Worm (Caenorhabditis elegans) whole organism, young adult: ENCODE measurements around the gene tmem-135.

Experiments
- B0336.3 ChIP-seq: fragments of 200-800 bp; sonication (Bioruptor generic); IDR thresholded peaks from 2 replicates; pipeline ENCODE4 v1.3.6; 2022; ENCODE audit warnings: missing genetic modification characterization, missing compliant biosample characterization
- F37B4.10 ChIP-seq: fragments of 200-800 bp; sonication (Bioruptor generic); IDR thresholded peaks from 2 replicates; pipeline ENCODE4 v1.3.6; 2022; ENCODE audit warnings: missing genetic modification characterization, missing compliant biosample characterization
- F55B11.4 ChIP-seq: sonication (generic microtip); optimal IDR thresholded peaks from 2 replicates; lab custom pipeline; 2016; ENCODE audit warnings: missing compliant biosample characterization, missing genetic modification characterization, borderline replicate concordance; ENCODE audit not compliant: insufficient read depth
- K11D2.4 ChIP-seq: fragments of 200-800 bp; sonication (Bioruptor generic); IDR thresholded peaks from 2 replicates; pipeline ENCODE4 v1.3.6; 2022; ENCODE audit warnings: missing genetic modification reagents, missing genetic modification characterization, missing compliant biosample characterization
- Y95B8A.8 ChIP-seq: fragments of 200-800 bp; sonication (Bioruptor generic); IDR thresholded peaks from 2 replicates; pipeline ENCODE4 v1.3.6; 2022; ENCODE audit warnings: missing genetic modification reagents, missing genetic modification characterization, missing compliant biosample characterization
- ZK185.1 ChIP-seq: sonication (generic microtip); optimal IDR thresholded peaks from 2 replicates; lab custom pipeline; 2016; ENCODE audit warnings: mild to moderate bottlenecking, missing genetic modification characterization, missing compliant biosample characterization; ENCODE audit not compliant: poor library complexity, severe bottlenecking
- aptf-2 ChIP-seq: fragments of 200-800 bp; sonication (Bioruptor generic); conservative IDR thresholded peaks from 2 replicates; pipeline ENCODE4 v1.3.6; 2022; ENCODE audit warnings: missing genetic modification reagents, missing genetic modification characterization, missing compliant biosample characterization
- aptf-3 ChIP-seq: fragments of 200-800 bp; sonication (Bioruptor generic); IDR thresholded peaks from 2 replicates; pipeline ENCODE4 v1.3.6; 2022; ENCODE audit warnings: missing genetic modification characterization, missing compliant biosample characterization
- atf-7 ChIP-seq: sonication (generic microtip); optimal IDR thresholded peaks from 2 replicates; lab custom pipeline; 2017; ENCODE audit warnings: mild to moderate bottlenecking, missing genetic modification characterization, missing compliant biosample characterization
- athp-1 ChIP-seq: sonication (generic microtip); optimal IDR thresholded peaks from 2 replicates; lab custom pipeline; 2017; ENCODE audit warnings: mild to moderate bottlenecking, missing genetic modification characterization, missing compliant biosample characterization
- bed-1 ChIP-seq: fragments of 200-800 bp; sonication (Bioruptor generic); IDR thresholded peaks from 2 replicates; pipeline ENCODE4 v1.3.6; 2022; ENCODE audit warnings: missing genetic modification reagents, missing genetic modification characterization, missing compliant biosample characterization
- ceh-91 ChIP-seq: fragments of 200-800 bp; sonication (Bioruptor generic); IDR thresholded peaks from 2 replicates; pipeline ENCODE4 v1.3.6; 2022; ENCODE audit warnings: missing genetic modification reagents, missing genetic modification characterization, missing compliant biosample characterization
- die-1 ChIP-seq: sonication (generic microtip); optimal IDR thresholded peaks from 2 replicates; lab custom pipeline; 2016; ENCODE audit warnings: missing genotype, mild to moderate bottlenecking, missing genetic modification characterization, missing compliant biosample characterization
- dpl-1 ChIP-seq: fragments of 150-350 bp; optimal IDR thresholded peaks from 2 replicates; lab custom pipeline; 2014; ENCODE audit warnings: missing biosample characterization, missing genetic modification reagents, missing genetic modification characterization
- efl-1 ChIP-seq: fragments of 150-350 bp; optimal IDR thresholded peaks from 2 replicates; lab custom pipeline; 2014; ENCODE audit warnings: missing biosample characterization, missing genetic modification reagents, missing genetic modification characterization
- egl-18 ChIP-seq: fragments of 200-800 bp; sonication (Bioruptor generic); IDR thresholded peaks from 2 replicates; pipeline ENCODE4 v1.3.6; 2022; ENCODE audit warnings: missing genetic modification reagents, missing genetic modification characterization, missing compliant biosample characterization
- him-1 ChIP-seq: sonication (generic microtip); optimal IDR thresholded peaks from 2 replicates; lab custom pipeline; 2016; ENCODE audit warnings: missing genotype, missing genetic modification reagents, missing genetic modification characterization, missing compliant biosample characterization
- let-526 ChIP-seq: fragments of 200-800 bp; sonication (Bioruptor generic); IDR thresholded peaks from 2 replicates; pipeline ENCODE4 v1.3.6; 2022; ENCODE audit warnings: missing genetic modification reagents, missing genetic modification characterization, missing compliant biosample characterization
- lin-35 ChIP-seq, 3 experiments: fragments of 150-350 bp in 2 of 3; sonication (generic microtip) in 1 of 3; optimal IDR thresholded peaks; 2 replicates each; lab custom pipeline; 2014 to 2018; ENCODE audit warnings: missing biosample characterization in 3 of 3, missing genetic modification characterization in 3 of 3, missing genetic modification reagents in 3 of 3
- lin-54 ChIP-seq: fragments of 200-800 bp; sonication (Bioruptor generic); optimal IDR thresholded peaks from 2 replicates; lab custom pipeline; 2018; ENCODE audit warnings: mild to moderate bottlenecking, missing genetic modification characterization, missing compliant biosample characterization
- madf-3 ChIP-seq: fragments of 200-800 bp; sonication (Bioruptor generic); IDR thresholded peaks from 2 replicates; pipeline ENCODE4 v1.3.6; 2022; ENCODE audit warnings: missing genetic modification reagents, missing genetic modification characterization, missing compliant biosample characterization
- madf-6 ChIP-seq: fragments of 200-800 bp; sonication (Bioruptor generic); IDR thresholded peaks from 2 replicates; pipeline ENCODE4 v1.3.6; 2022; ENCODE audit warnings: missing genetic modification reagents, missing genetic modification characterization, missing compliant biosample characterization
- madf-8 ChIP-seq: fragments of 200-800 bp; sonication (Bioruptor generic); conservative IDR thresholded peaks from 2 replicates; pipeline ENCODE4 v1.3.6; 2022; ENCODE audit warnings: missing genetic modification reagents, missing genetic modification characterization, missing compliant biosample characterization
- nfya-1 ChIP-seq: sonication (generic microtip); optimal IDR thresholded peaks from 2 replicates; lab custom pipeline; 2017; ENCODE audit warnings: antibody characterized with exemption, missing compliant biosample characterization, missing genetic modification characterization, borderline replicate concordance; ENCODE audit not compliant: insufficient read depth
- nfyb-1 ChIP-seq: fragments of 200-800 bp; sonication (Bioruptor generic); IDR thresholded peaks from 2 replicates; pipeline ENCODE4 v1.3.6; 2022; ENCODE audit warnings: missing genetic modification reagents, missing genetic modification characterization, missing compliant biosample characterization
- rec-8 ChIP-seq, 2 experiments: sonication (generic microtip); optimal IDR thresholded peaks; 2 replicates each; lab custom pipeline; 2016; ENCODE audit warnings: mild to moderate bottlenecking in 2 of 2, missing genetic modification characterization in 2 of 2, missing genetic modification reagents in 2 of 2, missing genotype in 2 of 2, missing biosample characterization in 1 of 2, missing compliant biosample characterization in 1 of 2, moderate library complexity in 1 of 2
- sdz-38 ChIP-seq: sonication (generic microtip); optimal IDR thresholded peaks from 2 replicates; lab custom pipeline; 2016; ENCODE audit warnings: missing genotype, missing genetic modification characterization, missing compliant biosample characterization
- snpc-1.1 ChIP-seq: sonication (generic microtip); optimal IDR thresholded peaks from 2 replicates; lab custom pipeline; 2017; ENCODE audit warnings: missing genetic modification characterization, mild to moderate bottlenecking, missing compliant biosample characterization, antibody characterized with exemption, moderate library complexity, missing genotype, missing genetic modification reagents; ENCODE audit not compliant: insufficient read depth
- somi-1 ChIP-seq: fragments of 200-800 bp; sonication (Bioruptor generic); optimal IDR thresholded peaks from 2 replicates; lab custom pipeline; 2018; ENCODE audit warnings: mild to moderate bottlenecking, missing genetic modification characterization, missing compliant biosample characterization
- sptf-2 ChIP-seq: fragments of 200-800 bp; sonication (Bioruptor generic); optimal IDR thresholded peaks from 2 replicates; lab custom pipeline; 2018; ENCODE audit warnings: mild to moderate bottlenecking, missing genetic modification characterization, missing compliant biosample characterization
- tbx-9 ChIP-seq: sonication (generic microtip); optimal IDR thresholded peaks from 2 replicates; lab custom pipeline; 2016; ENCODE audit warnings: borderline replicate concordance, missing genetic modification characterization, inconsistent platforms, missing compliant biosample characterization
- unc-130 ChIP-seq: sonication (generic microtip); optimal IDR thresholded peaks from 2 replicates; lab custom pipeline; 2016; ENCODE audit warnings: missing genetic modification reagents, missing genetic modification characterization, missing compliant biosample characterization
- zfh-2 ChIP-seq: fragments of 200-800 bp; sonication (Bioruptor generic); conservative IDR thresholded peaks from 2 replicates; pipeline ENCODE4 v1.3.6; 2022; ENCODE audit warnings: missing genetic modification reagents, missing genetic modification characterization, missing compliant biosample characterization
- zim-3 ChIP-seq: sonication (generic microtip); optimal IDR thresholded peaks from 2 replicates; lab custom pipeline; 2017; ENCODE audit warnings: mild to moderate bottlenecking, missing genetic modification characterization, moderate library complexity, missing compliant biosample characterization
- ztf-18 ChIP-seq: sonication (generic microtip); optimal IDR thresholded peaks from 2 replicates; lab custom pipeline; 2016; ENCODE audit warnings: missing genotype, mild to moderate bottlenecking, missing genetic modification characterization, missing compliant biosample characterization
- ztf-26 ChIP-seq: sonication (generic microtip); optimal IDR thresholded peaks from 2 replicates; lab custom pipeline; 2017; ENCODE audit warnings: missing genetic modification characterization, missing compliant biosample characterization
- ztf-3 ChIP-seq: fragments of 200-800 bp; sonication (Bioruptor generic); optimal IDR thresholded peaks from 2 replicates; lab custom pipeline; 2018; ENCODE audit warnings: mild to moderate bottlenecking, missing genetic modification characterization, missing compliant biosample characterization

Gene tmem-135

DNA sequence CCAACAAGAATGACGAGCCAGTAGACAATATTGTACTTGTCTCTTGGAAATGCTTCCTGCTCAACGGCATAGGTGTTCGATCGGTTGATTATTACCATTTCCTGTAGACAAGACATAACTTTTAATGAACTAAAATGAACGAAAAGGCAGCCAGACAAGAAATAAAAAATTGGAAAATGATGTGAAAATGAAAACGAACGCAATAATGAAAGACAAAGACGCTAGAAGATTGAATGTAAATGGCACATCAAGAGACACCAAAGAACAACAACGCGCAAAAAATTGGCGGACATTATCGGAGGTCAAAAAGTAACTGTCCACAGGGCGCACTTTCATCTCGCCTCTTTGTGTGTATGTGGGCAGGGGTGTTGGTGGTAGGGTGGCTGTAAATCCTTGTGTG lies 24.4 kb upstream of the tmem-135 start, which contains the start of gene ent-5:
Gene ent-5, minus strand, starts transcription at position 101 of the 400 bp plus-strand sequence.
- TF ChIP-seq ztf-3 (GFP tag; lab: Kevin White, UChicago) (no peak), efl-1 (GFP tag; lab: Kevin White, UChicago) (peak; percentile 33)

DNA sequence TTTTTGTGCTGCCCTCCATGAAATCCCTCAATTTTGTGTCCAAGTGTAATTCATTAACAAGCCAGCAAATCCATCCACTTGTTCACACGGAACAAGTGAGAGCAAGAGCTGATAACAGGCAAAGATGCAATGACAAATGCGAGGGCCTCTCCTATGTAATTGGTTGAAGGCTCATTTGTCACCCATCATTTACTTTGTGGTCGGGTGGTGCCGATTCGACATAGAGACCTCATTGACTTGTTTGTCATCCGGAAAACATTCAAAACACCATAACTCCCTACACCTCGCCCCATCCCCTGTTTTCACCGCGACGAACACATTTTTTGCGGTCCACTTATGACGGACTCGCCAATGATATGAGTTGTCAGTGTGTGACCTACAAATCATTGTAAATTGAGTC lies 22.1 kb upstream of the tmem-135 start:
- 0 out of 2 replicates have a peak, but pooled peaks have one; percentile 55 for TF ChIP-seq bed-1
- no peak for TF ChIP-seq sptf-2 (GFP tag; lab: Kevin White, UChicago)

DNA sequence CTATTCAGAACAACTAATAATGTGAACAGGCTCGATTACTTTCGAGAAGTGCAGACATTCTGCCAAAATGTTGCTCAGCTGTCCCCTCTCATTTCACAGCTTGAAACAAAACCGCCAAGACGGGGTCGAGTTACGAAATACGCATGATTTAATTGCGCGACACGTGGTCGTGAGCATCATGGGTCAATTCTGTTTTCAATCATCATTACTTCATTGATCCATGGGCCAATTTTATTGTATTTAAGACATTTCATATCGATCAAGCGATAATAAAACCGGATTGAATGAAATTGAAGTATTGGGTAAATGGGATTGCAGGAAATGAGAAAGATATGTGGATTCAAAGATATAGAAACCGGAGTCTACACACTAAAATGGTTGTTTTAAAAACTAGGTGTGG lies 20.6 kb upstream of the tmem-135 start:
- no peak for TF ChIP-seq unc-130 (GFP tag; lab: Kevin White, UChicago)
- no peak for TF ChIP-seq ztf-18 (tag; lab: Kevin White, UChicago)
- TF ChIP-seq B0336.3 (GFP tag; lab: Robert Waterston, UW): no peak
- no peak for TF ChIP-seq die-1 (tag; lab: Kevin White, UChicago)
- TF ChIP-seq ztf-26: no peak
- no peak for TF ChIP-seq ZK185.1
- TF ChIP-seq nfya-1: no peak
- TF ChIP-seq snpc-1.1 (tag; lab: Kevin White, UChicago): no peak
- TF ChIP-seq madf-3 (GFP tag; lab: Robert Waterston, UW): no peak
- no peak for TF ChIP-seq athp-1
- no peak for TF ChIP-seq dpl-1 (GFP tag; lab: Kevin White, UChicago)
- no peak for TF ChIP-seq F55B11.4 (tag; lab: Kevin White, UChicago)
- TF ChIP-seq Y95B8A.8 (GFP tag; lab: Robert Waterston, UW): no peak
- no peak for TF ChIP-seq madf-8 (GFP tag; lab: Robert Waterston, UW)
- TF ChIP-seq bed-1: no peak
- TF ChIP-seq tbx-9: no peak
- no peak for TF ChIP-seq nfyb-1
- no peak for TF ChIP-seq let-526
- no peak for TF ChIP-seq lin-35 (GFP tag; optimal IDR thresholded peaks at IDR 0.05; lab: Kevin White, UChicago)
- no peak for TF ChIP-seq madf-6

DNA sequence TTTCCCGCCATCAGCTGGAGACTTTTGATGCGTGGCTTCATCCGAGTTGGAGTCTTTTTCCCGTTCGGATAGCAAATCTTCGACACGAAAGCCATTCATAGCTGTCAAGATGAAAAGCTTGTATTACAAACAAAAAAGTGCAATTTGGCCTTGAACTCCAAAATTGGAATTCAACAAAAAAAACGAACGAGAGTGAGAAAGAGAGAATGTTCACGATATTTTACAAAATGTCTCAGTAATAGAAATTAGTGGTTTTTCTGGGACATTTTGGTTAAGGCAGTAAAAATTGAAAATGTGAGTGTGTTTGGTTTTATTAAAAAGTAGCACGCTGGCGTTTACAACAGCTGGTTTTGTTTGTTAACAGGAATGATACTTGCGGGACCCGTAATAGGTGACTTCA lies 19.4 kb upstream of the tmem-135 start, which contains the start of gene ceh-1:
Gene ceh-1, minus strand, starts transcription at position 101 of the 400 bp plus-strand sequence.
- TF ChIP-seq efl-1 (GFP tag; lab: Kevin White, UChicago) (no peak), aptf-2 (GFP tag; lab: Robert Waterston, UW) (no peak), egl-18 (GFP tag; lab: Robert Waterston, UW) (no peak), zim-3 (tag; lab: Kevin White, UChicago) (no peak), rec-8 (tag; optimal IDR thresholded peaks at IDR 0.05; lab: Kevin White, UChicago) (no peak), nfyb-1 (no peak), him-1 (no peak), tbx-9 (no peak), ceh-91 (GFP tag; lab: Robert Waterston, UW) (no peak), F55B11.4 (tag; lab: Kevin White, UChicago) (no peak), sdz-38 (no peak), madf-3 (GFP tag; lab: Robert Waterston, UW) (no peak), Y95B8A.8 (GFP tag; lab: Robert Waterston, UW) (no peak), zfh-2 (GFP tag; lab: Robert Waterston, UW) (no peak), lin-54 (no peak), atf-7 (tag; lab: Kevin White, UChicago) (no peak), K11D2.4 (GFP tag; lab: Robert Waterston, UW) (no peak), somi-1 (GFP tag; lab: Kevin White, UChicago) (no peak), aptf-3 (no peak), F37B4.10 (GFP tag; lab: Robert Waterston, UW) (no peak)
